Worm (Caenorhabditis elegans): ENCODE measurements around the gene arl-6.
"Not testable (repeated sequence)": the region's sequence is repeated elsewhere in the genome, so short reads cannot be mapped to it uniquely, and the experiment has no call there.

arl-6 gene

ce11 chrIII:4822140-4822539, 7.5 kb upstream of the arl-6 start, which contains the start of gene F26A1.8:
F26A1.8 (minus strand) TSS chrIII:4822240.
- TF ChIP-seq unc-62 (GFP tag; optimal IDR thresholded peaks at IDR 0.05), result no peak

- TF ChIP-seq unc-62 (GFP tag; optimal IDR thresholded peaks at IDR 0.05), result no peak
Measured at ce11 chrIII:4819843-4820242, 5.2 kb upstream of the arl-6 start, which contains the start of gene F26A1.7. F26A1.7 (minus strand) TSS chrIII:4819943.

ce11 chrIII:4817240-4817639, 2.6 kb upstream of the arl-6 start, which contains the start of gene F26A1.4:
F26A1.4 (plus strand) TSS chrIII:4817540.
- TF ChIP-seq unc-62 (GFP tag; optimal IDR thresholded peaks at IDR 0.05), result no peak

ce11 chrIII:4811195-4811594, 3.4 kb downstream of the arl-6 start, which contains the start of gene C38D4.7:
C38D4.7 (minus strand) TSS chrIII:4811295.
- TF ChIP-seq unc-62 (GFP tag; optimal IDR thresholded peaks at IDR 0.05), result no peak

DNA sequence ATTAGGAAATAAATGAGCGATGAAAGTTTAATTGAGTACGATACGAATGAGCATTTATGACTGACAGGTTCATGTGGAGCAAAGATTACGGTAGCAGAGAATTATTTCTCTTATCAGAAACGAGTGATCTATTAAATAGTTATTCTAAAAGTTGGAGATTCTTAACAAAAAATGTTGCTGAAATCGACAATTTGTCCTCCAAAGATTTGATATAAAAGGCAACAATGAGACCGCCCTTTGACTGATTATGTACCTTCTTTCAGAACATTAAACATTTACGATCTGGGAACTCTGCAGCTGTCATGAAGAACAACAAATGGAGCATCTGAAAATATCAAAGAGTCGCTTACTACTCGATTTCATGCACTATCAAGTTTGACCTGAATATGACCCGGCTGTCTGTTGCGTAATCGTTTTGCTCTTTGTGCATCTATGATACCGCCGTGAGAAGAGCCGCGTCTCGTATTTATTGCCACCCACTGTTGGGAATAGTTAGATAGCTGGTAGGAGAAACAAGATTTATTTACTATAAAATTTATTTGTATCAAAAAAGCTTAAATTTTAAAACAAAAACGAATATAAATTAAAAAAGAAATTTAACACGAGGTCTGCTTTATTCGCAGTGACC, 5.0 kb downstream of the arl-6 start, which contains the start of gene pal-1:
Gene pal-1, minus strand, starts transcription at position 51 of the 628 bp plus-strand sequence.
- TF ChIP-seq unc-62 (GFP tag; optimal IDR thresholded peaks at IDR 0.05), result no peak

- TF ChIP-seq unc-62 (GFP tag; optimal IDR thresholded peaks at IDR 0.05), result no peak
Measured at ce11 chrIII:4808089-4808488, 6.5 kb downstream of the arl-6 start.

DNA sequence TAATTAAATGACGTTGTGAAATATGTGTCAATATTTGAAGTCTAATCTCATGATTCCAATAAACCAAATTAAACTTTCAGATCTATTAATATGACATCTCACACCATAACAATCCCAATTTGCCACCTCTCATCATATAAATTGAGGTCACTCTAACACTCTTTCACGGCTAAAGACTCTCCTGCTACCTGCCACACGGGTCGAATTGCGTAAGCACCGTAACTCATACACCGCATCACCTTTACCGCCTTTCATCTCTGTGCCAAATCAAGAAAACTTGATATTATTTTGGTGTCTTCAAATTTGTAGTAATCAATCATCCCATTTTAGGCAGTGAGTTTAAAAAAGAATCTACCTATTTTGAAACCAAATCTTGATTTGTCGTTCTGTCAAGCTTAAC, 8.3 kb downstream of the arl-6 start:
- no peak for TF ChIP-seq unc-62 (GFP tag; optimal IDR thresholded peaks at IDR 0.05)

- no peak for TF ChIP-seq unc-62 (GFP tag; optimal IDR thresholded peaks at IDR 0.05)
Measured at ce11 chrIII:4802707-4803106, 11.9 kb downstream of the arl-6 start, which contains the start of gene metl-5. metl-5 (plus strand) TSS chrIII:4803007.

- no peak for TF ChIP-seq unc-62 (GFP tag; optimal IDR thresholded peaks at IDR 0.05)
Measured at ce11 chrIII:4796536-4796935, 18.1 kb downstream of the arl-6 start, which contains the start of gene tag-325. tag-325 (plus strand) TSS chrIII:4796836.

DNA sequence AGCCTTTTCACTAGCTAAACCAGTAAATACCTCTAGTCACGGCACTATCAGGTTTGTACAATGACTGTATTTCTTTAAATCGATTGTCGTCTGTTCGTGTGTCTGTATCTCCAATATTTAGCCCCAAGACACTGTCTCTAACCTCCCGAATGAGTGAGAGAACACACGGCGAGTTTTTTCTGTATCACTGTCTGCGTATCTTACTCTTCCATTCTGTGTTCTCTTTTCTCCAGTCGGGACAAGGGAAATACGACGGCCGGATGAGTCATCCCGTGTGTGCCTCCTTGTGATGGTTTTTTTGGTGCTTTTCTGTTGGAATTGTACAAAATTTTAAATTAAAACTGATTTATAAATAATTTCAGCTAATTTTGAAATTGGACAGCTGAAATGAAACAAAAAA, 18.6 kb downstream of the arl-6 start:
- no peak for TF ChIP-seq unc-62 (GFP tag; optimal IDR thresholded peaks at IDR 0.05)

ce11 chrIII:4792560-4793136, 22.0 kb downstream of the arl-6 start, which contains the start of gene mip-1:
mip-1 (plus strand) TSS chrIII:4793086.
- no peak for TF ChIP-seq unc-62 (GFP tag; optimal IDR thresholded peaks at IDR 0.05)

ce11 chrIII:4785714-4786113, 28.9 kb downstream of the arl-6 start, which contains the start of gene mel-28:
mel-28 (plus strand) TSS chrIII:4786080.
- no peak for TF ChIP-seq unc-62 (GFP tag; optimal IDR thresholded peaks at IDR 0.05)

DNA sequence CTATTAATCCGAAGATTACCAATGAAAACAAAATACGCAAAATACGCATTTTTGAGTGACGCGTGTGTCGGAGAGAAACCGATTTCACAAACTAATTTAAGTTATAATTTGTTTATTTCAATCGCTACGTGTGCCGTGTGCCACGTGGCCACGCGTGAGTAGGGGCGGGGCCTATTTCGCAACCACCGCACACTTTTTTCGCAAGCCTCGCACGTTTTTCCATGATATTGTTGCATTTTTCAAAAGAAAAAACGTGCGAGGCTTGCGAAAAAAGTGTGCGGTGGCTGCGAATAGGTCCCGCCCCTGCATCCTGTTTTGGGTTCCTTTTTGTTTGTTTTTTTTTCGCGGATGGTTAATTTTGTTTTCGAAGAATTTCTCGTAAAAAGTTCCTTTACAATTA, 29.5 kb downstream of the arl-6 start, which contains the start of gene enu-3.2:
Gene enu-3.2, minus strand, starts transcription at position 105 of the 400 bp plus-strand sequence.
- TF ChIP-seq unc-62 (GFP tag; optimal IDR thresholded peaks at IDR 0.05), result not testable (repeated sequence)

DNA sequence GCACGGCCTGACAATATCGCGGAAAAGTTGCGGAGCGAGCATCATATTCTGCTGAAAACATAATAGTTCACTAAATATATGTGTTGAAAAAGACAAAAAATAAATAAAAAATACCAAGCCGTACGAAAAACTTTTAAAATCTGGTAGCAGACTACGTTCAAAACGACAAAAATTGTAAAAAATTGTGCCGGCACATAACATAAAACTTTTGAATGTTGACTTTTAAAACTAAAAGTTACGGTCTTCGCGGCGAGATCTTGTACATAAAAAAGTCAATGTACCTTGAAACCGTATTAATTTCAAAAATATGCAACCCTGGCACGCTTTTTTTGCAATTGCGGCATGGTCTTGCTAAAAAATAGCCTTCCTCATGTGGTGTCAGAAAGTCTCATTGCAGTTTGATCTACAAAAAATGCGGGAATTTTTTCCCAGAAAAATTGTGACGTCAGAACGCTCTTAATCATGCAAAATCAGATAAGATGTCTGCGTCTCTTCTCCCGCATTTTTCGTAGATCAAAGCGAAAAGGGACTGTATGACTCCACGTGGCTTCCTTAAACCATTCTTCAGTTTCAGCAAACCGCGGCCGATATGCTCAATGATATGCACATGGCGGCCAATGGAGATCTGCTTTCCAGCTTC, 32.6 kb downstream of the arl-6 start, which contains the start of the genes gex-5 and C38D4.10:
Gene gex-5, minus strand, starts transcription at position 51 of the 640 bp plus-strand sequence.
Gene C38D4.10, plus strand, starts transcription at position 590 of the 640 bp plus-strand sequence.
- not testable (repeated sequence) for TF ChIP-seq unc-62 (GFP tag; optimal IDR thresholded peaks at IDR 0.05)

ce11 chrIII:4779855-4780254, 34.8 kb downstream of the arl-6 start, which contains the start of gene B0393.9:
B0393.9 (minus strand) TSS chrIII:4780157.
- no peak for TF ChIP-seq unc-62 (GFP tag; optimal IDR thresholded peaks at IDR 0.05)

ce11 chrIII:4778003-4778402, 36.6 kb downstream of the arl-6 start, which contains the start of gene B0393.7:
B0393.7 (minus strand) TSS chrIII:4778103.
- TF ChIP-seq unc-62 (GFP tag; optimal IDR thresholded peaks at IDR 0.05), result no peak
